Fruit fly (Drosophila melanogaster) ovary, adult (tissue): ENCODE measurements around the gene YL-1.
A peak's percentile ranks its signal among the peaks of the same experiment; 100 is the strongest.

Experiments
- CG17801 ChIP-seq: fragments of 200-800 bp; optimal IDR thresholded peaks from 2 replicates; lab custom pipeline; 2019; ENCODE audit warnings: missing biosample characterization, mild to moderate bottlenecking, missing genetic modification characterization, moderate library complexity; ENCODE audit not compliant: partially characterized antibody

The YL-1 gene

dm6 chr2L:10989162-10989561 is 18.9 kb downstream of the YL-1 start, which contains the start of gene TTLL4A:
TSS of gene TTLL4A (plus strand) at chr2L:10989401.
- TF ChIP-seq CG17801 (GFP tag; lab: Kevin White, UChicago): peak; percentile 38

- no peak for TF ChIP-seq CG17801 (GFP tag; lab: Kevin White, UChicago)
Measured at dm6 chr2L:11001376-11002122, 31.3 kb downstream of the YL-1 start, which contains the start of the genes aub and lectin-33A. TSS of gene aub (minus strand) at chr2L:11001476. TSS of gene lectin-33A (plus strand) at chr2L:11002072.

- peak; percentile 84 for TF ChIP-seq CG17801 (GFP tag; lab: Kevin White, UChicago)
Measured at dm6 chr2L:11003925-11004673, 33.9 kb downstream of the YL-1 start, which contains the start of gene RpL9. TSS of gene RpL9 (minus strand) at chr2L:11004189.

- TF ChIP-seq CG17801 (GFP tag; lab: Kevin White, UChicago): no peak
Measured at dm6 chr2L:11004674-11005045, 34.4 kb downstream of the YL-1 start, which contains the start of gene Nup154. TSS of gene Nup154 (plus strand) at chr2L:11004820.

DNA sequence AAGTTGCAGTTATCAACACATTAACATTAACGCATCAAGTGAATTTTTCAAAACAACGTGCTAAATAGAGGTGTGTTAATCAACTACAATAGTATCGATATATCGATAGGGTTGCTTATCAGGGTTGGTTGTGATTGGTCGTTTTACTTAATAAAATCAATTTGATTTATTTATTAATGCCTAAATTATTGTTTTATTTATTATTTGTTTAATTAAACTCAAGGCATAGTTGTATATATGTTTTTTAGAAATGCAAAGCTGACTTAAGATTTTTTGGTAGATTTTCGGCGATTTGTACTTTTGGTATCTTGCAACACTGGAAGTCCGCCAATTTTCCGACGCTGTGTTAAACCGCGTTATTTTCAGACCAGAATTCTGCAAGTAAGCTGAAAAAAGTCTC is 40.8 kb downstream of the YL-1 start, which contains the start of the genes Art8 and dUTPase:
Art8 (minus strand) TSS at position 88 of the 400 bp plus-strand sequence.
dUTPase (plus strand) TSS at position 314 of the 400 bp plus-strand sequence.
- peak; percentile 69 for TF ChIP-seq CG17801 (GFP tag; lab: Kevin White, UChicago)

DNA sequence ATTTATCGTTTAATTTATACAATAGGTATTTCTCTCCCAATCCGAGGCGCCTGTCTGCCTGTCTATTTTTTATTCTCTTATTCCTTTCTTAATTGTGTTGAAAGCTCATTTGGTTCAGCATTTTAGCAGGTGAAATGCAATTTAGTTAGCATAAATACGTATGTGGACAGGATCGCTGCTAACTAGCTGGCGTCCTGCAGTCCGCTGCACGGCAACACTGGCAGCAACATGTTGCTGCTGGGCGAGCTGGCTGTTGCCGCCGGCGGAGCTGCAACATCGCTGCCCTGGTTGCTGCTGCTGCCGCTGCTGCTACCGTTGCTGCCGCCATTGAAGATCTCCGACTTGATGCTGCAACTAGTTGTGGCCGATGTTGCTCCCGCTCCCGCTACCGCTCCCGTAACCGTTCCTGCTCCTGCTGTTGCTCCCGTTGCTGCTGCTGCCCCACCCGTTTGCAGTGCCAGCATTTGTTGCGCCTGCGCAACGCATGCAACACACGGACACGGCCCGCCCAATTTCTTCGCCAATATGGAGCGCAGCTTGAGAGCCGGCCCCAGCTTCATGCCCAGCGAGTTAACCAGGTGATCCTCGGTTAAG is 43.9 kb downstream of the YL-1 start:
- no peak for TF ChIP-seq CG17801 (GFP tag; lab: Kevin White, UChicago)

DNA sequence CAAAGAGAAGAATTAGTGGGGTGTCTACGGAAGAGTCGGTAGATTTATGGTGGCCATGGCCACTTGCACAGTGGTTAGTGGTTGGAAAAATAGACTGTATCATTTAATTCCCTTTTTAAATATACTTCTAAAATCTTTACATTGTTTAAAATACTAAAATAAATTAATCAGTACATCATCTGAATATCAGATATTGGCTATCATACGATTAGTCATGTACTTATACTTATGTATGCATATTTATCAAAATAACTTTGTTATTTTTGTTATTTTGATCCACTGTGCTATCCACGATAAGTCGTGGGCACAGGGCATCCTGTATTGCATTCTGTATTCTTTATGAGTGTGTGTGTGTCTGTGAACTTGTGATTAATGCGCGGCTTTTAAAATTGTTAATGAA is 44.4 kb downstream of the YL-1 start:
- TF ChIP-seq CG17801 (GFP tag; lab: Kevin White, UChicago): no peak

- no peak for TF ChIP-seq CG17801 (GFP tag; lab: Kevin White, UChicago)
Measured at dm6 chr2L:11015320-11015719, 45.1 kb downstream of the YL-1 start, which contains the start of gene Acp32CD. TSS of gene Acp32CD (plus strand) at chr2L:11015620.

- no peak for TF ChIP-seq CG17801 (GFP tag; lab: Kevin White, UChicago)
Measured at dm6 chr2L:11016695-11017094, 46.5 kb downstream of the YL-1 start, which contains the start of gene CG14913. TSS of gene CG14913 (plus strand) at chr2L:11016995.

DNA sequence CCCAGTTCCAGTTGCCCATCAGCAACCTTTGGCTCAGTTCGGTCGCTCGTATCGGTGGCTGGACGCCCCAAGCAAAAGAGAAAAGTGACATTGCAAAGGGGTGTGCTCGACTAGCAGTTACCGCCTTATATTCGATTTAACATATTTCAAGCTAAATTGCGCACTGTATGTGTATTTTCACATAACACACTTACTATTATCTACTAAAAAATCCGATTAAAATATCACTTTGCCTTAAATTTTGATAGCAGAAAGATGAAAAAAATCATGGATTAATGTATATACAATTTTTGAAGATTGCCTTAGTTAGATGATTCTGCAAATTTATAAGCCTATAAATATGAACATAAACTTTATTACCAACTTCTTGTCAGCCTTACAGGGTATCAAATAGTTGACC is 51.4 kb downstream of the YL-1 start:
- no peak for TF ChIP-seq CG17801 (GFP tag; lab: Kevin White, UChicago)
